Worm (Caenorhabditis elegans) whole organism, late embryonic: Measurements from ENCODE around the gene nsy-4.

ENCODE experiments used
- hlh-8 ChIP-seq: sonication (generic microtip); optimal IDR thresholded peaks from 2 replicates; lab custom pipeline; 2016; ENCODE audit warnings: missing genotype, missing genetic modification characterization, missing compliant biosample characterization
- unc-42 ChIP-seq: sonication (generic microtip); optimal IDR thresholded peaks from 2 replicates; lab custom pipeline; 2016; ENCODE audit warnings: missing genotype, missing genetic modification characterization, missing compliant biosample characterization

The nsy-4 gene

DNA sequence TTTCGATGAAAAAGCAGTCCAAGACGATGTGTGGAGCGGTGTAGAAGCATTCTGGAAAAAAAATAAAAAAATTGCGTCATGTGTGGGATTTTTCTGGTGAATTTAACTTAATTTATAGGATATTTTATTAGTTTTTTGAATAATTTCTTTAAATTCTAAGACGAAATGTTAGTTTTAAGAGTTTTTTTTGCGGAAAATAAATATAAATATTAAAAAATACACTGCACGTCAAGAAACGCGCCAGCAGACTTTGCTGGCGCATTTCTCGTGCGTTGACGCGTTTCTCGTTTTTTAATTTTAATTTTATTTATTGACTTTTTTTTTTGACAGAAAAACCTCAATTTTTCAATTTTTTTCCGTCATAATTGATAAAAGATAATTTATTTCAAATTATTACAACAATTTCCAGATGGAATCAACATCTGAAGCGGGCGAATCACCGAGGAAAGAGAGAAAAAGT lies 25.8 kb downstream of the nsy-4 start, which contains the start of the genes ppgn-1 and tftc-1:
ppgn-1 (minus strand) TSS at position 51 of the 460 bp plus-strand sequence.
tftc-1 (plus strand) TSS at position 410 of the 460 bp plus-strand sequence.
- TF ChIP-seq hlh-8 (no peak), unc-42 (tag; lab: Kevin White, UChicago) (peak; percentile 21)
- TF ChIP-seq, all 69 proteins: peak for 1
